Fruit fly (Drosophila melanogaster) whole organism, embryonic: ENCODE results near the gene crc.

ENCODE experiments used
- Ada2b ChIP-seq: fragments of 200-800 bp; sonication (Bioruptor generic); IDR thresholded peaks from 2 replicates; pipeline ENCODE4 v1.3.6; 2022; ENCODE audit warnings: missing biosample characterization, missing genetic modification characterization
- Blimp-1 ChIP-seq: fragments of 200-800 bp; sonication (Bioruptor generic); optimal IDR thresholded peaks from 3 replicates; lab custom pipeline; 2018; ENCODE audit warnings: missing biosample characterization, missing genetic modification characterization, mild to moderate bottlenecking, moderate library complexity, missing genetic modification reagents
- CG10979 ChIP-seq: fragments of 200-800 bp; sonication (Bioruptor generic); optimal IDR thresholded peaks from 2 replicates; lab custom pipeline; 2018; ENCODE audit warnings: missing biosample characterization, mild to moderate bottlenecking, missing genetic modification characterization, moderate library complexity
- CG11723 ChIP-seq: fragments of 200-800 bp; sonication (Bioruptor generic); optimal IDR thresholded peaks from 2 replicates; lab custom pipeline; 2017; ENCODE audit warnings: missing biosample characterization, mild to moderate bottlenecking, missing genetic modification characterization
- CG12071 ChIP-seq: fragments of 200-800 bp; sonication (Bioruptor generic); optimal IDR thresholded peaks from 3 replicates; lab custom pipeline; 2018; ENCODE audit warnings: missing biosample characterization, mild to moderate bottlenecking, missing genetic modification characterization
- CG14014 ChIP-seq: fragments of 200-800 bp; sonication (Bioruptor generic); IDR thresholded peaks from 2 replicates; pipeline ENCODE4 v1.3.6; 2022; ENCODE audit warnings: missing biosample characterization, missing genetic modification characterization
- CG14710 ChIP-seq: fragments of 200-800 bp; sonication (Bioruptor generic); optimal IDR thresholded peaks from 3 replicates; lab custom pipeline; 2019; ENCODE audit warnings: missing biosample characterization, mild to moderate bottlenecking, missing genetic modification characterization, moderate library complexity
- CG1602 ChIP-seq: fragments of 200-800 bp; sonication (Bioruptor generic); optimal IDR thresholded peaks from 3 replicates; lab custom pipeline; 2016; ENCODE audit warnings: missing biosample characterization, missing genetic modification characterization
- CG18599 ChIP-seq: fragments of 200-800 bp; sonication (Bioruptor generic); optimal IDR thresholded peaks from 3 replicates; lab custom pipeline; 2017; ENCODE audit warnings: missing biosample characterization, missing genetic modification characterization, mild to moderate bottlenecking, moderate library complexity, missing genetic modification reagents
- CG18764 ChIP-seq: fragments of 200-800 bp; sonication (Bioruptor generic); optimal IDR thresholded peaks from 3 replicates; lab custom pipeline; 2016; ENCODE audit warnings: missing biosample characterization, missing genetic modification characterization
- CG34422 ChIP-seq: fragments of 200-800 bp; sonication (Bioruptor generic); IDR thresholded peaks from 3 replicates; pipeline ENCODE4 v1.3.6; 2022; ENCODE audit warnings: missing biosample characterization, missing genetic modification characterization
- CG3726 ChIP-seq: fragments of 200-800 bp; sonication (Bioruptor generic); IDR thresholded peaks from 3 replicates; pipeline ENCODE4, ENCODE4 v1.3.6; 2022; ENCODE audit warnings: missing biosample characterization, missing genetic modification characterization
- CG3838 ChIP-seq: fragments of 200-800 bp; sonication (Bioruptor generic); optimal IDR thresholded peaks from 3 replicates; lab custom pipeline; 2016; ENCODE audit warnings: missing biosample characterization, missing genetic modification characterization
- CG5245 ChIP-seq: fragments of 200-800 bp; sonication (Bioruptor generic); optimal IDR thresholded peaks from 3 replicates; lab custom pipeline; 2016; ENCODE audit warnings: missing biosample characterization, missing genetic modification characterization
- CG6654 ChIP-seq: fragments of 200-800 bp; sonication (Bioruptor generic); optimal IDR thresholded peaks from 2 replicates; lab custom pipeline; 2017; ENCODE audit warnings: missing biosample characterization, mild to moderate bottlenecking, missing genetic modification characterization
- CG6683 ChIP-seq: fragments of 200-800 bp; sonication (Bioruptor generic); optimal IDR thresholded peaks from 2 replicates; lab custom pipeline; 2017; ENCODE audit warnings: missing biosample characterization, mild to moderate bottlenecking, missing genetic modification characterization, missing genetic modification reagents
- CG6689 ChIP-seq: fragments of 200-800 bp; sonication (Bioruptor generic); IDR thresholded peaks from 2 replicates; pipeline ENCODE4 v1.3.6; 2022; ENCODE audit warnings: missing biosample characterization, missing genetic modification characterization
- CG8359 ChIP-seq: fragments of 200-800 bp; sonication (Bioruptor generic); optimal IDR thresholded peaks from 2 replicates; lab custom pipeline; 2017; ENCODE audit warnings: missing biosample characterization, mild to moderate bottlenecking, missing genetic modification characterization, borderline replicate concordance
- CG8388 ChIP-seq: fragments of 200-800 bp; sonication (Bioruptor generic); optimal IDR thresholded peaks from 2 replicates; lab custom pipeline; 2019; ENCODE audit warnings: missing biosample characterization, mild to moderate bottlenecking, missing genetic modification characterization, moderate library complexity
- Dip3 ChIP-seq: fragments of 200-800 bp; sonication (Bioruptor generic); optimal IDR thresholded peaks from 3 replicates; lab custom pipeline; 2016; ENCODE audit warnings: missing biosample characterization, missing genetic modification characterization
- Dll ChIP-seq: fragments of 200-800 bp; sonication (Bioruptor generic); IDR thresholded peaks from 4 replicates; pipeline ENCODE4 v1.3.6; 2022; ENCODE audit warnings: missing biosample characterization, missing genetic modification characterization; ENCODE audit not compliant: partially characterized antibody
- Kr ChIP-seq: fragments of 200-800 bp; sonication (Bioruptor generic); optimal IDR thresholded peaks from 2 replicates; lab custom pipeline; 2017; ENCODE audit warnings: missing biosample characterization, mild to moderate bottlenecking, missing genetic modification characterization
- Max ChIP-seq: fragments of 200-800 bp; sonication (Bioruptor generic); optimal IDR thresholded peaks from 2 replicates; lab custom pipeline; 2016; ENCODE audit warnings: missing biosample characterization, mild to moderate bottlenecking, missing genetic modification characterization
- Spps ChIP-seq: fragments of 200-800 bp; sonication (Bioruptor generic); optimal IDR thresholded peaks from 2 replicates; lab custom pipeline; 2018; ENCODE audit warnings: missing biosample characterization, mild to moderate bottlenecking, missing genetic modification characterization
- Tbp ChIP-seq: fragments of >200 bp; optimal IDR thresholded peaks from 2 replicates; lab custom pipeline; 2018; ENCODE audit warnings: missing biosample characterization, missing genetic modification characterization
- Vsx1 ChIP-seq: fragments of 200-800 bp; sonication (Bioruptor generic); optimal IDR thresholded peaks from 2 replicates; lab custom pipeline; 2017; ENCODE audit warnings: missing biosample characterization, mild to moderate bottlenecking, missing genetic modification characterization, missing genetic modification reagents
- al ChIP-seq: fragments of 200-800 bp; sonication (Bioruptor generic); IDR thresholded peaks from 2 replicates; pipeline ENCODE4 v1.3.6; 2022; ENCODE audit warnings: missing biosample characterization, missing genetic modification characterization
- amos ChIP-seq: fragments of 200-800 bp; sonication (Bioruptor generic); IDR thresholded peaks from 2 replicates; pipeline ENCODE4 v1.3.6; 2022; ENCODE audit warnings: missing biosample characterization, missing genetic modification characterization; ENCODE audit not compliant: partially characterized antibody
- bcd ChIP-seq: fragments of 200-800 bp; sonication (Bioruptor generic); optimal IDR thresholded peaks from 2 replicates; lab custom pipeline; 2017; ENCODE audit warnings: missing biosample characterization, mild to moderate bottlenecking, missing genetic modification characterization
- bsh ChIP-seq, 2 experiments: fragments of 200-800 bp; sonication (Bioruptor generic); optimal IDR thresholded peaks; 2 replicates each; lab custom pipeline; 2017 to 2018; ENCODE audit warnings: mild to moderate bottlenecking in 2 of 2, missing biosample characterization in 2 of 2, missing genetic modification characterization in 2 of 2, moderate library complexity in 1 of 2
- cg ChIP-seq: fragments of 200-800 bp; sonication (Bioruptor generic); optimal IDR thresholded peaks from 3 replicates; lab custom pipeline; 2019; ENCODE audit warnings: missing biosample characterization, mild to moderate bottlenecking, missing genetic modification characterization, moderate library complexity
- chif ChIP-seq, 2 experiments: fragments of 200-800 bp; sonication (Bioruptor generic); optimal IDR thresholded peaks; 3 replicates each; lab custom pipeline; 2016; ENCODE audit warnings: missing biosample characterization in 2 of 2, missing genetic modification characterization in 2 of 2
- chn ChIP-seq: fragments of 200-800 bp; sonication (Bioruptor generic); optimal IDR thresholded peaks from 2 replicates; lab custom pipeline; 2016; ENCODE audit warnings: missing biosample characterization, missing genetic modification characterization
- danr ChIP-seq: fragments of 200-800 bp; sonication (Bioruptor generic); IDR thresholded peaks from 2 replicates; pipeline ENCODE4 v1.3.6; 2022; ENCODE audit warnings: missing biosample characterization, missing genetic modification characterization
- disco-r ChIP-seq: fragments of 200-800 bp; sonication (Bioruptor generic); optimal IDR thresholded peaks from 2 replicates; lab custom pipeline; 2016; ENCODE audit warnings: missing biosample characterization, missing genetic modification characterization
- gce ChIP-seq: fragments of 200-800 bp; sonication (Bioruptor generic); IDR thresholded peaks from 3 replicates; pipeline ENCODE4 v1.3.6; 2022; ENCODE audit warnings: missing biosample characterization, missing genetic modification characterization
- grau ChIP-seq: fragments of 200-800 bp; optimal IDR thresholded peaks from 3 replicates; lab custom pipeline; 2019; ENCODE audit warnings: missing biosample characterization, mild to moderate bottlenecking, missing genetic modification characterization, moderate library complexity
- ind ChIP-seq: fragments of 200-800 bp; sonication (Bioruptor generic); optimal IDR thresholded peaks from 3 replicates; lab custom pipeline; 2016; ENCODE audit warnings: missing biosample characterization, missing genetic modification characterization
- jing ChIP-seq: fragments of 200-800 bp; sonication (Bioruptor generic); optimal IDR thresholded peaks from 2 replicates; lab custom pipeline; 2018; ENCODE audit warnings: missing biosample characterization, mild to moderate bottlenecking, missing genetic modification characterization
- knrl ChIP-seq: fragments of 200-800 bp; sonication (Bioruptor generic); IDR thresholded peaks from 3 replicates; pipeline ENCODE4 v1.3.6; 2022; ENCODE audit warnings: missing biosample characterization, missing genetic modification characterization; ENCODE audit not compliant: partially characterized antibody
- lab ChIP-seq: fragments of 200-800 bp; sonication (Bioruptor generic); optimal IDR thresholded peaks from 3 replicates; lab custom pipeline; 2017; ENCODE audit warnings: missing biosample characterization, missing genetic modification characterization, mild to moderate bottlenecking, moderate library complexity, missing genetic modification reagents
- mam ChIP-seq: fragments of 200-800 bp; sonication (Bioruptor generic); optimal IDR thresholded peaks from 3 replicates; lab custom pipeline; 2016; ENCODE audit warnings: missing biosample characterization, missing genetic modification characterization
- nau ChIP-seq: fragments of 200-800 bp; sonication (Bioruptor generic); optimal IDR thresholded peaks from 3 replicates; lab custom pipeline; 2017; ENCODE audit warnings: missing biosample characterization, mild to moderate bottlenecking, missing genetic modification characterization, missing genetic modification reagents
- nerfin-1 ChIP-seq: fragments of 200-800 bp; sonication (Bioruptor generic); optimal IDR thresholded peaks from 3 replicates; lab custom pipeline; 2019; ENCODE audit warnings: missing biosample characterization, mild to moderate bottlenecking, missing genetic modification characterization, moderate library complexity
- nmo ChIP-seq: fragments of 200-800 bp; sonication (Bioruptor generic); optimal IDR thresholded peaks from 2 replicates; lab custom pipeline; 2018; ENCODE audit warnings: missing biosample characterization, mild to moderate bottlenecking, missing genetic modification characterization, moderate library complexity
- pan ChIP-seq, 4 experiments: fragments of >200 bp in 3 of 4; fragments of 200-800 bp in 1 of 4; sonication (Bioruptor generic) in 1 of 4; optimal IDR thresholded peaks in 3 of 4; IDR thresholded peaks in 1 of 4; 2 replicates each; pipeline versions ENCODE4 v1.3.6 to Lab custom; 2017 to 2022; ENCODE audit warnings: missing biosample characterization in 2 of 4, missing genetic modification characterization in 2 of 4, mixed read lengths in 1 of 4
- pita ChIP-seq: fragments of 200-800 bp; sonication (Bioruptor generic); optimal IDR thresholded peaks from 2 replicates; lab custom pipeline; 2017; ENCODE audit warnings: missing biosample characterization, mild to moderate bottlenecking, missing genetic modification characterization
- ranshi ChIP-seq: fragments of 200-800 bp; sonication (Bioruptor generic); IDR thresholded peaks from 2 replicates; pipeline ENCODE4 v1.3.6; 2022; ENCODE audit warnings: missing biosample characterization, missing genetic modification characterization
- scrt ChIP-seq: fragments of 200-800 bp; sonication (Bioruptor generic); optimal IDR thresholded peaks from 2 replicates; lab custom pipeline; 2018; ENCODE audit warnings: missing biosample characterization, mild to moderate bottlenecking, missing genetic modification characterization, moderate library complexity
- wdn ChIP-seq: fragments of 200-800 bp; sonication (Bioruptor generic); IDR thresholded peaks from 2 replicates; pipeline ENCODE4 v1.3.6; 2022; ENCODE audit warnings: missing biosample characterization, missing genetic modification characterization

crc gene

dm6 chr2L:21330823-21331222 lies 20.2 kb downstream of the crc start (continued):
- TF ChIP-seq CG6689 (no peak), CG8388 (GFP tag; lab: Kevin White, UChicago) (no peak), CG34422 (no peak), CG6683 (GFP tag; lab: Kevin White, UChicago) (no peak), CG8359 (GFP tag; lab: Kevin White, UChicago) (no peak), cg (GFP tag; lab: Kevin White, UChicago) (peak; percentile 32), Vsx1 (GFP tag; lab: Kevin White, UChicago) (no peak), Max (GFP tag; lab: Kevin White, UChicago) (no peak), nmo (no peak), nau (GFP tag; lab: Kevin White, UChicago) (no peak), ind (GFP tag; lab: Kevin White, UChicago) (no peak), al (GFP tag; lab: Robert Waterston, UW) (no peak), Tbp (GFP tag; lab: Kevin White, UChicago) (no peak), gce (GFP tag; lab: Robert Waterston, UW) (no peak), chn (GFP tag; lab: Kevin White, UChicago) (no peak), wdn (GFP tag; lab: Robert Waterston, UW) (no peak), CG11723 (GFP tag; lab: Kevin White, UChicago) (no peak), CG14014 (no peak), jing (no peak), danr (GFP tag; lab: Robert Waterston, UW) (no peak), grau (tag; lab: Kevin White, UChicago) (no peak), CG3838 (no peak), ranshi (GFP tag; lab: Robert Waterston, UW) (no peak), CG14710 (tag; lab: Kevin White, UChicago) (no peak), pan (optimal IDR thresholded peaks at IDR 0.05; lab: Kevin White, UChicago) (no peak), pan (GFP tag; optimal IDR thresholded peaks at IDR 0.05 in 1 of 2, IDR thresholded peaks at IDR 0.05 in 1 of 2) (peak in 1 of 2 experiments; percentile 11), CG18764 (GFP tag; lab: Kevin White, UChicago) (no peak), CG6654 (no peak), CG12071 (GFP tag; lab: Kevin White, UChicago) (no peak), nerfin-1 (tag; lab: Kevin White, UChicago) (peak; percentile 78), lab (GFP tag; lab: Kevin White, UChicago) (peak; percentile 9), CG10979 (tag; lab: Kevin White, UChicago) (no peak), Dip3 (GFP tag; lab: Kevin White, UChicago) (no peak), CG3726 (GFP tag; lab: Robert Waterston, UW) (no peak), pita (no peak), Ada2b (GFP tag; lab: Robert Waterston, UW) (no peak), CG1602 (no peak), CG5245 (GFP tag; lab: Kevin White, UChicago) (no peak), mam (GFP tag; lab: Kevin White, UChicago) (no peak), CG18599 (GFP tag; lab: Kevin White, UChicago) (peak; percentile 13), bcd (GFP tag; lab: Kevin White, UChicago) (no peak), Blimp-1 (GFP tag; lab: Kevin White, UChicago) (no peak), disco-r (GFP tag; lab: Kevin White, UChicago) (no peak), Spps (tag; lab: Kevin White, UChicago) (no peak), Dll (GFP tag; lab: Robert Waterston, UW) (no peak), bsh (GFP tag; optimal IDR thresholded peaks at IDR 0.05; lab: Kevin White, UChicago) (no peak), knrl (no peak), Kr (GFP tag; lab: Kevin White, UChicago) (no peak), scrt (GFP tag; lab: Kevin White, UChicago) (no peak), chif (GFP tag; optimal IDR thresholded peaks at IDR 0.05; lab: Kevin White, UChicago) (no peak), amos (no peak)
